Fruit fly (Drosophila melanogaster) whole organism, adult: ENCODE data around the gene tna.

ENCODE experiments used
- CG11617 ChIP-seq: fragments of 200-800 bp; sonication (Bioruptor generic); optimal IDR thresholded peaks from 2 replicates; lab custom pipeline; 2017; ENCODE audit warnings: mild to moderate bottlenecking, missing biosample characterization, missing genetic modification reagents, missing genetic modification characterization
- CG12768 ChIP-seq: fragments of 200-800 bp; sonication (Bioruptor generic); optimal IDR thresholded peaks from 2 replicates; lab custom pipeline; 2017; ENCODE audit warnings: missing biosample characterization, missing genetic modification characterization, mild to moderate bottlenecking, moderate library complexity, missing genetic modification reagents
- CG14711 ChIP-seq: fragments of 200-800 bp; sonication (Bioruptor generic); optimal IDR thresholded peaks from 2 replicates; lab custom pipeline; 2018; ENCODE audit warnings: missing biosample characterization, mild to moderate bottlenecking, missing genetic modification characterization, moderate library complexity
- CG1620 ChIP-seq: fragments of 200-800 bp; sonication (Bioruptor generic); optimal IDR thresholded peaks from 2 replicates; lab custom pipeline; 2016; ENCODE audit warnings: missing biosample characterization, missing genetic modification characterization
- CG33017 ChIP-seq: fragments of 200-800 bp; sonication (Bioruptor generic); optimal IDR thresholded peaks from 2 replicates; lab custom pipeline; 2018; ENCODE audit warnings: missing biosample characterization, mild to moderate bottlenecking, missing genetic modification characterization, moderate library complexity
- CG5204 ChIP-seq: fragments of 200-800 bp; sonication (Bioruptor generic); optimal IDR thresholded peaks from 2 replicates; lab custom pipeline; 2016; ENCODE audit warnings: missing biosample characterization, missing genetic modification characterization
- CG7045 ChIP-seq: fragments of 200-800 bp; sonication (Bioruptor generic); optimal IDR thresholded peaks from 2 replicates; lab custom pipeline; 2017; ENCODE audit warnings: missing biosample characterization, mild to moderate bottlenecking, missing genetic modification characterization
- CG7101 ChIP-seq: fragments of 200-800 bp; sonication (Bioruptor generic); optimal IDR thresholded peaks from 2 replicates; lab custom pipeline; 2018; ENCODE audit warnings: missing biosample characterization, mild to moderate bottlenecking, missing genetic modification characterization, moderate library complexity
- Clk ChIP-seq: fragments of 200-800 bp; sonication (Bioruptor generic); optimal IDR thresholded peaks from 2 replicates; lab custom pipeline; 2017; ENCODE audit warnings: missing biosample characterization, missing genetic modification characterization
- Crg-1 ChIP-seq: fragments of 200-800 bp; sonication (Bioruptor generic); optimal IDR thresholded peaks from 2 replicates; lab custom pipeline; 2016; ENCODE audit warnings: missing biosample characterization, missing genetic modification characterization
- Hr96 ChIP-seq: fragments of 200-800 bp; sonication (Bioruptor generic); optimal IDR thresholded peaks from 2 replicates; lab custom pipeline; 2016; ENCODE audit warnings: missing biosample characterization, missing genetic modification characterization
- Mnt ChIP-seq: fragments of 200-800 bp; sonication (Bioruptor generic); optimal IDR thresholded peaks from 2 replicates; lab custom pipeline; 2016; ENCODE audit warnings: missing biosample characterization, mild to moderate bottlenecking, missing genetic modification characterization
- bab1 ChIP-seq: fragments of 200-800 bp; sonication (Bioruptor generic); optimal IDR thresholded peaks from 3 replicates; lab custom pipeline; 2019; ENCODE audit warnings: missing biosample characterization, mild to moderate bottlenecking, missing genetic modification characterization, moderate library complexity
- cic ChIP-seq: fragments of 200-800 bp; sonication (Bioruptor generic); optimal IDR thresholded peaks from 2 replicates; lab custom pipeline; 2017; ENCODE audit warnings: missing biosample characterization, mild to moderate bottlenecking, missing genetic modification characterization, moderate library complexity
- cnc ChIP-seq, 2 experiments: fragments of >200 bp; optimal IDR thresholded peaks; 2 replicates each; lab custom pipeline; 2017
- kay ChIP-seq: fragments of 200-800 bp; sonication (Bioruptor generic); peaks from one replicate; lab custom pipeline; 2016; ENCODE audit warnings: missing biosample characterization, missing genetic modification characterization, borderline replicate concordance
- ovo ChIP-seq: fragments of 200-800 bp; sonication (Bioruptor generic); optimal IDR thresholded peaks from 2 replicates; lab custom pipeline; 2016; ENCODE audit warnings: missing biosample characterization, missing genetic modification characterization
- pad ChIP-seq: fragments of 200-800 bp; sonication (Bioruptor generic); optimal IDR thresholded peaks from 3 replicates; lab custom pipeline; 2017; ENCODE audit warnings: missing biosample characterization, missing genetic modification characterization, mild to moderate bottlenecking, moderate library complexity, missing genetic modification reagents
- tj ChIP-seq: fragments of 200-800 bp; sonication (Bioruptor generic); optimal IDR thresholded peaks from 3 replicates; lab custom pipeline; 2017; ENCODE audit warnings: missing biosample characterization, mild to moderate bottlenecking, missing genetic modification characterization, moderate library complexity
- toe ChIP-seq: fragments of 200-800 bp; sonication (Bioruptor generic); optimal IDR thresholded peaks from 2 replicates; lab custom pipeline; 2016; ENCODE audit warnings: missing biosample characterization, missing genetic modification characterization

The tna gene

dm6 chr3L:10891414-10891813 lies 56.1 kb downstream of the tna start, which contains the start of gene Cpr67Fa2:
Cpr67Fa2 (plus strand) TSS chr3L:10891714.
- TF ChIP-seq cnc (optimal IDR thresholded peaks at IDR 0.05; lab: Kevin White, UChicago) (no peak), CG7101 (tag; lab: Kevin White, UChicago) (no peak), Crg-1 (no peak), kay (no peak), Clk (GFP tag; lab: Kevin White, UChicago) (no peak), ovo (no peak), cic (GFP tag; lab: Kevin White, UChicago) (no peak), toe (GFP tag; lab: Kevin White, UChicago) (no peak), CG5204 (no peak), CG11617 (GFP tag; lab: Kevin White, UChicago) (no peak), pad (GFP tag; lab: Kevin White, UChicago) (no peak), bab1 (GFP tag; lab: Kevin White, UChicago) (no peak)

dm6 chr3L:10893156-10893784 lies 57.9 kb downstream of the tna start:
- peak; percentile 70 for TF ChIP-seq kay
- no peak for TF ChIP-seq Mnt (GFP tag; lab: Kevin White, UChicago)
- TF ChIP-seq CG33017 (tag; lab: Kevin White, UChicago): no peak
- TF ChIP-seq toe (GFP tag; lab: Kevin White, UChicago): no peak
- no peak for TF ChIP-seq CG7045 (GFP tag; lab: Kevin White, UChicago)

- no peak for TF ChIP-seq CG12768 (GFP tag; lab: Kevin White, UChicago)
- no peak for TF ChIP-seq Hr96
- no peak for TF ChIP-seq CG14711 (tag; lab: Kevin White, UChicago)
- no peak for TF ChIP-seq Mnt (GFP tag; lab: Kevin White, UChicago)
- no peak for TF ChIP-seq Crg-1
- TF ChIP-seq Clk (GFP tag; lab: Kevin White, UChicago): no peak
- TF ChIP-seq bab1 (GFP tag; lab: Kevin White, UChicago): no peak
- TF ChIP-seq CG1620 (GFP tag; lab: Kevin White, UChicago): no peak
- no peak for TF ChIP-seq pad (GFP tag; lab: Kevin White, UChicago)
- TF ChIP-seq cic (GFP tag; lab: Kevin White, UChicago): no peak
- TF ChIP-seq cnc (optimal IDR thresholded peaks at IDR 0.05; lab: Kevin White, UChicago): no peak
- no peak for TF ChIP-seq CG7101 (tag; lab: Kevin White, UChicago)
- no peak for TF ChIP-seq ovo
- no peak for TF ChIP-seq CG33017 (tag; lab: Kevin White, UChicago)
- TF ChIP-seq CG5204: no peak
Measured at dm6 chr3L:10894159-10894558, 58.8 kb downstream of the tna start, which contains the start of gene Cpr67Fb. Cpr67Fb (plus strand) TSS chr3L:10894173.

- peak; percentile 73 for TF ChIP-seq kay
- peak; percentile 70 for TF ChIP-seq Mnt (GFP tag; lab: Kevin White, UChicago)
- peak; percentile 12 for TF ChIP-seq Hr96
- TF ChIP-seq CG14711 (tag; lab: Kevin White, UChicago): no peak
- no peak for TF ChIP-seq toe (GFP tag; lab: Kevin White, UChicago)
- peak; percentile 6 for TF ChIP-seq pad (GFP tag; lab: Kevin White, UChicago)
- peak; percentile 98 for TF ChIP-seq cic (GFP tag; lab: Kevin White, UChicago)
- TF ChIP-seq CG7045 (GFP tag; lab: Kevin White, UChicago): peak; percentile 12
Measured at dm6 chr3L:10896923-10897322, 61.6 kb downstream of the tna start.

dm6 chr3L:10897534-10898255 lies 62.4 kb downstream of the tna start:
- TF ChIP-seq CG1620 (GFP tag; lab: Kevin White, UChicago): no peak
- peak; percentile 73 for TF ChIP-seq cic (GFP tag; lab: Kevin White, UChicago)
- no peak for TF ChIP-seq Clk (GFP tag; lab: Kevin White, UChicago)
- no peak for TF ChIP-seq Mnt (GFP tag; lab: Kevin White, UChicago)
- TF ChIP-seq CG14711 (tag; lab: Kevin White, UChicago): no peak
- no peak for TF ChIP-seq CG7045 (GFP tag; lab: Kevin White, UChicago)
- no peak for TF ChIP-seq ovo
- TF ChIP-seq CG7101 (tag; lab: Kevin White, UChicago): no peak
- TF ChIP-seq pad (GFP tag; lab: Kevin White, UChicago): peak; percentile 69
- TF ChIP-seq tj: no peak
- no peak for TF ChIP-seq CG11617 (GFP tag; lab: Kevin White, UChicago)
- TF ChIP-seq toe (GFP tag; lab: Kevin White, UChicago): no peak
- no peak for TF ChIP-seq kay
- no peak for TF ChIP-seq Hr96
- TF ChIP-seq Crg-1: no peak
- peak; percentile 41 for TF ChIP-seq CG33017 (tag; lab: Kevin White, UChicago)

- TF ChIP-seq tj (peak; percentile 98), cic (GFP tag; lab: Kevin White, UChicago) (peak; percentile 67), CG11617 (GFP tag; lab: Kevin White, UChicago) (no peak), CG7045 (GFP tag; lab: Kevin White, UChicago) (no peak), Hr96 (no peak), bab1 (GFP tag; lab: Kevin White, UChicago) (peak; percentile 1), CG7101 (tag; lab: Kevin White, UChicago) (no peak), CG14711 (tag; lab: Kevin White, UChicago) (no peak), Mnt (GFP tag; lab: Kevin White, UChicago) (peak; percentile 67), pad (GFP tag; lab: Kevin White, UChicago) (peak; percentile 60)
Measured at dm6 chr3L:10898256-10898735, 63.0 kb downstream of the tna start.
